Fruit fly (Drosophila melanogaster) whole organism, pupa: ENCODE measurements around the gene Pcif1.

Experiments used
- CG13204 ChIP-seq: fragments of 200-800 bp; sonication (Bioruptor generic); optimal IDR thresholded peaks from 2 replicates; lab custom pipeline; 2018; ENCODE audit warnings: missing biosample characterization, mild to moderate bottlenecking, missing genetic modification characterization, moderate library complexity
- CG17806 ChIP-seq: fragments of 200-800 bp; sonication (Bioruptor generic); optimal IDR thresholded peaks from 2 replicates; lab custom pipeline; 2018; ENCODE audit warnings: missing biosample characterization, mild to moderate bottlenecking, missing genetic modification characterization, moderate library complexity
- Ets98B ChIP-seq: fragments of 200-800 bp; sonication (Bioruptor generic); IDR thresholded peaks from 2 replicates; pipeline ENCODE4 v1.3.6; 2022; ENCODE audit warnings: missing biosample characterization, missing genetic modification characterization
- Pif1A ChIP-seq: fragments of 200-800 bp; sonication (Bioruptor generic); optimal IDR thresholded peaks from 3 replicates; lab custom pipeline; 2016; ENCODE audit warnings: missing biosample characterization, missing genetic modification characterization

- TF ChIP-seq Pif1A (GFP tag; lab: Kevin White, UChicago), result no peak
- no peak for TF ChIP-seq CG17806
- TF ChIP-seq Ets98B (GFP tag; lab: Robert Waterston, UW), result no peak
- no peak for TF ChIP-seq CG13204 (GFP tag; lab: Kevin White, UChicago)
These were observed 16.6 kb downstream of the Pcif1 start, which contains the start of the genes CG4074 and CG4186 for dm6 chr3L:20769350-20769749.
